Worm (Caenorhabditis elegans): Measurements from ENCODE around the gene Y70G10A.3.

DNA sequence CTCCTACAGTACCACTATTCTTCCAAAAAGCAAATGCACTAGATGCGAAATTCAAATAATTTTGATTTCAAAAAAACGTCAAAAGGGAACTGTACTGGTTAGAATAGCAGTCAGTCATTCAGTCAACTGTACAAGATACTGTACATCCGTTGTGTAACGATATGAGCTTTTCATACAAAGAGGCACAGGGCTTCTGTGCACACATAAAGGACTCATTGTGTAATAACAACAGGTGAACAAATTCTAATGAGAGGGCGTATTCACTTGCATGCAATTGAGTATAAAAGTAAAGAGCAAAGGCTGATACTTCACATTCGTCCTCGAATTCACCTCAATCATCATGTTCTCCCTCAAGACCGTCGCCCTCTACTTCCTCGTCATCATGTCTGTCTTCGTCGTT, 41.5 kb upstream of the Y70G10A.3 start, which contains the start of gene dod-6:
- TF ChIP-seq fkh-10 (GFP tag; optimal IDR thresholded peaks at IDR 0.05) (no peak), ceh-82 (tag; optimal IDR thresholded peaks at IDR 0.05) (no peak), R02D3.7 (tag; optimal IDR thresholded peaks at IDR 0.05) (no peak), zag-1 (tag; optimal IDR thresholded peaks at IDR 0.05) (no peak), ama-1 (optimal IDR thresholded peaks at IDR 0.05) (no peak), nhr-237 (tag; optimal IDR thresholded peaks at IDR 0.05) (no peak), tbx-2 (tag; optimal IDR thresholded peaks at IDR 0.05) (no peak), unc-62 (GFP tag; optimal IDR thresholded peaks at IDR 0.05) (no peak), aly-2 (tag; optimal IDR thresholded peaks at IDR 0.05) (no peak), ceh-16 (tag; optimal IDR thresholded peaks at IDR 0.05) (no peak)

Data from whole organism, L3 larva.